Worm (Caenorhabditis elegans): ENCODE results near the gene Y41C4A.8.
A peak's percentile ranks its signal among the peaks of the same experiment; 100 is the strongest.

Y41C4A.8 gene

DNA sequence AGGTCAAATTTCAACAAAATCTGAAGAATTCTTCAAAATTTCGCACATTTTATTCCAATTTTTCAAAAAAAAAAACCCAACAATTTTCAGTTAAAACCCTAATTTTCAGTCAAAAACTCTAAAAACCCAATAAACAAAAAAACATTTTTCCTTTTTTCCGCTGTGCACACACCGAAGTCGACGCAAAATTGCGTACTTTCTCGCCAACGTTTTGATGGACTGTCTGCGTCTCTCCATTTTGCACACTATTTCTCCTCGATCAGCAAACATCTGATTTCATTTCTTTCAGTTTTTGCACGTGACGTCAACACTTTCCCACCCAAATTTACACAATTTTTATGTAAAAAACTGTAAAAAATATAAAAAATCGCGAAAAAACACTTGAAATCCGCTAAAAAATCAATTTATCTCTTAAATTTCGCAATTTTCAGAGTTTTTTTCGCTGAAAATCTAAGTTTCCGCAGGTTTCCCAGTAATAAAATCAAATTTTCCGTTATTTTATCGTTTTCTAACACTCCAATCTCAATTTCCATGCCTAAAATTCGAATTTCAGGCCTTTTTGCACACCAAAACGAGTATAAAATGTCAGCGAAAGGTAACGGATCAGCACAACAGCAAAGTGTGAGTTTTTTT, 51.3 kb downstream of the Y41C4A.8 start, which contains the start of gene crh-1 (continued):
- peak; percentile 45 for TF ChIP-seq fos-1 (tag; optimal IDR thresholded peaks at IDR 0.05)
- no peak for TF ChIP-seq elt-1 (tag; optimal IDR thresholded peaks at IDR 0.05)
- peak; percentile 33 for TF ChIP-seq blmp-1 (tag; optimal IDR thresholded peaks at IDR 0.05; ENCODE audit: insufficient read depth)
- TF ChIP-seq nhr-23 (tag; optimal IDR thresholded peaks at IDR 0.05), result no peak
- TF ChIP-seq mab-5 (tag; optimal IDR thresholded peaks at IDR 0.05), result peak; percentile 78
- no peak for TF ChIP-seq elt-3 (tag; optimal IDR thresholded peaks at IDR 0.05)
- peak; percentile 75 for TF ChIP-seq unc-55 (GFP tag; optimal IDR thresholded peaks at IDR 0.05)
- no peak for TF ChIP-seq alr-1 (tag; optimal IDR thresholded peaks at IDR 0.05)
- TF ChIP-seq ZK546.5 (tag; optimal IDR thresholded peaks at IDR 0.05), result no peak
- no peak for TF ChIP-seq Y55F3AM.14 (GFP tag; optimal IDR thresholded peaks at IDR 0.05)
- no peak for TF ChIP-seq unc-39 (tag; optimal IDR thresholded peaks at IDR 0.05)
- no peak for TF ChIP-seq nhr-77 (tag; optimal IDR thresholded peaks at IDR 0.05)
- TF ChIP-seq ztf-4 (tag; optimal IDR thresholded peaks at IDR 0.05), result peak; percentile 68
- TF ChIP-seq ztf-1 (GFP tag; conservative IDR thresholded peaks at IDR 0.05), result no peak
- peak; percentile 80 for TF ChIP-seq nhr-25 (tag; optimal IDR thresholded peaks at IDR 0.05)
- no peak for TF ChIP-seq ceh-16 (tag; optimal IDR thresholded peaks at IDR 0.05)
- peak; percentile 76 for TF ChIP-seq F13H6.1 (tag; optimal IDR thresholded peaks at IDR 0.05)
- TF ChIP-seq nhr-10 (tag; optimal IDR thresholded peaks at IDR 0.05), result peak; percentile 71
- no peak for TF ChIP-seq aly-2 (tag; optimal IDR thresholded peaks at IDR 0.05)
- TF ChIP-seq unc-62 (GFP tag; optimal IDR thresholded peaks at IDR 0.05), result no peak
- no peak for TF ChIP-seq ama-1 (optimal IDR thresholded peaks at IDR 0.05)
- TF ChIP-seq zag-1 (tag; optimal IDR thresholded peaks at IDR 0.05), result peak; percentile 30

Measured in whole organism, L2 larva.